Worm (Caenorhabditis elegans) whole organism, early embryonic: ENCODE results near the gene gop-1.

Experiments
- B0310.2 ChIP-seq: sonication (generic microtip); optimal IDR thresholded peaks from 2 replicates; lab custom pipeline; 2016; ENCODE audit warnings: mild to moderate bottlenecking, missing genetic modification characterization, missing compliant biosample characterization
- F13C5.2 ChIP-seq: sonication (generic microtip); optimal IDR thresholded peaks from 2 replicates; lab custom pipeline; 2017; ENCODE audit warnings: mild to moderate bottlenecking, missing genetic modification characterization, inconsistent platforms, missing compliant biosample characterization
- aly-1 ChIP-seq: sonication (generic microtip); optimal IDR thresholded peaks from 2 replicates; lab custom pipeline; 2016; ENCODE audit warnings: missing genetic modification characterization, missing compliant biosample characterization
- ama-1 ChIP-seq: fragments of 150-350 bp; optimal IDR thresholded peaks from 2 replicates; lab custom pipeline; 2014
- ets-7 ChIP-seq: sonication (generic microtip); optimal IDR thresholded peaks from 2 replicates; lab custom pipeline; 2016; ENCODE audit warnings: missing genotype, missing genetic modification characterization, missing compliant biosample characterization
- flt-1 ChIP-seq: fragments of 200-800 bp; sonication (Bioruptor generic); IDR thresholded peaks from 2 replicates; pipeline ENCODE4 v1.3.6; 2022; ENCODE audit warnings: missing genetic modification characterization, missing compliant biosample characterization
- hmg-4 ChIP-seq: fragments of 200-800 bp; sonication (Bioruptor generic); optimal IDR thresholded peaks from 2 replicates; lab custom pipeline; 2018; ENCODE audit warnings: mild to moderate bottlenecking, missing genetic modification characterization, missing compliant biosample characterization
- pes-1 ChIP-seq: fragments of 200-800 bp; sonication (Bioruptor generic); IDR thresholded peaks from 2 replicates; pipeline ENCODE4 v1.3.6; 2022; ENCODE audit warnings: missing genetic modification reagents, missing genetic modification characterization, missing compliant biosample characterization
- scrt-1 ChIP-seq: fragments of 200-800 bp; sonication (Bioruptor generic); IDR thresholded peaks from 2 replicates; pipeline ENCODE4 v1.3.6; 2022; ENCODE audit warnings: missing genetic modification characterization, missing compliant biosample characterization
- sea-1 ChIP-seq: fragments of 200-800 bp; sonication (Bioruptor generic); conservative IDR thresholded peaks from 2 replicates; pipeline ENCODE4 v1.3.6; 2022; ENCODE audit warnings: missing genetic modification characterization, missing compliant biosample characterization
- tbx-11 ChIP-seq: fragments of 200-800 bp; sonication (Bioruptor generic); IDR thresholded peaks from 2 replicates; pipeline ENCODE4 v1.3.6; 2022; ENCODE audit warnings: missing genetic modification characterization, missing compliant biosample characterization
- tra-4 ChIP-seq: sonication (generic microtip); optimal IDR thresholded peaks from 2 replicates; lab custom pipeline; 2017; ENCODE audit warnings: missing genetic modification characterization, missing compliant biosample characterization

- TF ChIP-seq ets-7 (tag; lab: Kevin White, UChicago) (no peak), ama-1 (lab: Kevin White, UChicago) (no peak), F13C5.2 (no peak), sea-1 (GFP tag; lab: Robert Waterston, UW) (no peak), hmg-4 (GFP tag; lab: Kevin White, UChicago) (no peak), tra-4 (tag; lab: Kevin White, UChicago) (no peak), pes-1 (GFP tag; lab: Robert Waterston, UW) (no peak), tbx-11 (GFP tag; lab: Robert Waterston, UW) (no peak), aly-1 (tag; lab: Kevin White, UChicago) (no peak), scrt-1 (GFP tag; lab: Robert Waterston, UW) (no peak), flt-1 (GFP tag; lab: Robert Waterston, UW) (no peak), B0310.2 (no peak)
These were observed 31.2 kb downstream of the gop-1 start for ce11 chrIII:5285484-5285883.
